Fruit fly (Drosophila melanogaster) whole organism, embryonic: ENCODE results near the gene Actn.
A peak's percentile ranks its signal among the peaks of the same experiment; 100 is the strongest.

ENCODE experiments used
- Antp ChIP-seq: fragments of 200-800 bp; sonication (Bioruptor generic); optimal IDR thresholded peaks from 3 replicates; lab custom pipeline; 2016; ENCODE audit warnings: missing biosample characterization, missing genetic modification characterization
- Atf-2 ChIP-seq: fragments of 200-800 bp; sonication (Bioruptor generic); optimal IDR thresholded peaks from 2 replicates; lab custom pipeline; 2016; ENCODE audit warnings: missing biosample characterization, missing genetic modification characterization
- Atf6 ChIP-seq: fragments of 200-800 bp; sonication (Bioruptor generic); IDR thresholded peaks from 2 replicates; pipeline ENCODE4 v1.3.6; 2022; ENCODE audit warnings: missing biosample characterization, missing genetic modification characterization
- Awh ChIP-seq: fragments of 200-800 bp; sonication (Bioruptor generic); IDR thresholded peaks from 2 replicates; pipeline ENCODE4, ENCODE4 v1.3.6; 2022; ENCODE audit warnings: missing biosample characterization, missing genetic modification characterization
- B-H2 ChIP-seq: fragments of 200-800 bp; sonication (Bioruptor generic); optimal IDR thresholded peaks from 2 replicates; lab custom pipeline; 2018; ENCODE audit warnings: missing biosample characterization, mild to moderate bottlenecking, missing genetic modification characterization
- CG11093 ChIP-seq: fragments of 200-800 bp; sonication (Bioruptor generic); IDR thresholded peaks from 3 replicates; pipeline ENCODE4 v1.3.6; 2022; ENCODE audit warnings: missing biosample characterization, missing genetic modification characterization
- CG11560 ChIP-seq: fragments of 200-800 bp; sonication (Bioruptor generic); IDR thresholded peaks from 3 replicates; pipeline ENCODE4 v1.3.6; 2022; ENCODE audit warnings: missing biosample characterization, missing genetic modification characterization
- CG12155 ChIP-seq: fragments of 200-800 bp; sonication (Bioruptor generic); optimal IDR thresholded peaks from 3 replicates; lab custom pipeline; 2016; ENCODE audit warnings: missing biosample characterization, missing genetic modification characterization
- CG13424 ChIP-seq: fragments of 200-800 bp; sonication (Bioruptor generic); optimal IDR thresholded peaks from 2 replicates; lab custom pipeline; 2019; ENCODE audit warnings: missing biosample characterization, mild to moderate bottlenecking, missing genetic modification characterization, moderate library complexity
- CG13624 ChIP-seq: fragments of 200-800 bp; sonication (Bioruptor generic); optimal IDR thresholded peaks from 2 replicates; lab custom pipeline; 2016; ENCODE audit warnings: missing biosample characterization, missing genetic modification characterization
- CG13894 ChIP-seq: fragments of 200-800 bp; sonication (Bioruptor generic); optimal IDR thresholded peaks from 3 replicates; lab custom pipeline; 2018; ENCODE audit warnings: missing biosample characterization, mild to moderate bottlenecking, missing genetic modification characterization, moderate library complexity
- CG14710 ChIP-seq: fragments of 200-800 bp; sonication (Bioruptor generic); optimal IDR thresholded peaks from 3 replicates; lab custom pipeline; 2019; ENCODE audit warnings: missing biosample characterization, mild to moderate bottlenecking, missing genetic modification characterization, moderate library complexity
- CG15073 ChIP-seq: fragments of 200-800 bp; sonication (Bioruptor generic); optimal IDR thresholded peaks from 2 replicates; lab custom pipeline; 2016; ENCODE audit warnings: missing biosample characterization, missing genetic modification characterization
- CG15601 ChIP-seq: fragments of 200-800 bp; sonication (Bioruptor generic); optimal IDR thresholded peaks from 3 replicates; lab custom pipeline; 2019; ENCODE audit warnings: missing biosample characterization, mild to moderate bottlenecking, missing genetic modification characterization, moderate library complexity
- CG18011 ChIP-seq: fragments of 200-800 bp; sonication (Bioruptor generic); optimal IDR thresholded peaks from 2 replicates; lab custom pipeline; 2017; ENCODE audit warnings: missing biosample characterization, missing genetic modification characterization, mild to moderate bottlenecking, moderate library complexity, missing genotype
- CG18262 ChIP-seq: fragments of 200-800 bp; optimal IDR thresholded peaks from 3 replicates; lab custom pipeline; 2019; ENCODE audit warnings: missing biosample characterization, mild to moderate bottlenecking, missing genetic modification characterization, moderate library complexity
- CG18619 ChIP-seq: fragments of 200-800 bp; sonication (Bioruptor generic); optimal IDR thresholded peaks from 3 replicates; lab custom pipeline; 2017; ENCODE audit warnings: missing biosample characterization, mild to moderate bottlenecking, missing genetic modification characterization
- CG30431 ChIP-seq: fragments of 200-800 bp; sonication (Bioruptor generic); optimal IDR thresholded peaks from 2 replicates; lab custom pipeline; 2017; ENCODE audit warnings: missing biosample characterization, missing genetic modification characterization
- CG32772 ChIP-seq: fragments of 200-800 bp; sonication (Bioruptor generic); IDR thresholded peaks from 2 replicates; pipeline ENCODE4 v1.3.6; 2022; ENCODE audit warnings: missing biosample characterization, missing genetic modification characterization
- CG3838 ChIP-seq: fragments of 200-800 bp; sonication (Bioruptor generic); optimal IDR thresholded peaks from 3 replicates; lab custom pipeline; 2016; ENCODE audit warnings: missing biosample characterization, missing genetic modification characterization
- CG4404 ChIP-seq: fragments of 200-800 bp; sonication (Bioruptor generic); IDR thresholded peaks from 2 replicates; pipeline ENCODE4 v1.3.6; 2022; ENCODE audit warnings: missing biosample characterization, missing genetic modification characterization
- CG4707 ChIP-seq: fragments of 200-800 bp; sonication (Bioruptor generic); optimal IDR thresholded peaks from 2 replicates; lab custom pipeline; 2018; ENCODE audit warnings: missing biosample characterization, mild to moderate bottlenecking, missing genetic modification characterization, moderate library complexity
- CG6683 ChIP-seq: fragments of 200-800 bp; sonication (Bioruptor generic); optimal IDR thresholded peaks from 2 replicates; lab custom pipeline; 2017; ENCODE audit warnings: missing biosample characterization, mild to moderate bottlenecking, missing genetic modification characterization, missing genetic modification reagents
- CG9727 ChIP-seq: fragments of 200-800 bp; sonication (Bioruptor generic); optimal IDR thresholded peaks from 3 replicates; lab custom pipeline; 2017; ENCODE audit warnings: missing biosample characterization, mild to moderate bottlenecking, missing genetic modification characterization
- D19B ChIP-seq: fragments of 200-800 bp; sonication (Bioruptor generic); optimal IDR thresholded peaks from 2 replicates; lab custom pipeline; 2017; ENCODE audit warnings: missing biosample characterization, mild to moderate bottlenecking, missing genetic modification characterization
- Dll ChIP-seq: fragments of 200-800 bp; sonication (Bioruptor generic); IDR thresholded peaks from 4 replicates; pipeline ENCODE4 v1.3.6; 2022; ENCODE audit warnings: missing biosample characterization, missing genetic modification characterization; ENCODE audit not compliant: partially characterized antibody
- GATAe ChIP-seq: fragments of 200-800 bp; sonication (Bioruptor generic); conservative IDR thresholded peaks from 2 replicates; pipeline ENCODE4 v1.3.6; 2022; ENCODE audit warnings: missing biosample characterization, missing genetic modification characterization
- H15 ChIP-seq: fragments of 200-800 bp; sonication (Bioruptor generic); IDR thresholded peaks from 3 replicates; pipeline ENCODE4 v1.3.6; 2022; ENCODE audit warnings: missing biosample characterization, missing genetic modification characterization
- Hr3 ChIP-seq: fragments of 200-800 bp; sonication (Bioruptor generic); optimal IDR thresholded peaks from 3 replicates; lab custom pipeline; 2016; ENCODE audit warnings: missing biosample characterization, missing genetic modification characterization
- Kr ChIP-seq: fragments of 200-800 bp; sonication (Bioruptor generic); optimal IDR thresholded peaks from 2 replicates; lab custom pipeline; 2017; ENCODE audit warnings: missing biosample characterization, mild to moderate bottlenecking, missing genetic modification characterization
- Lpt ChIP-seq: fragments of >200 bp; optimal IDR thresholded peaks from 2 replicates; lab custom pipeline; 2018; ENCODE audit warnings: missing biosample characterization, missing genetic modification characterization
- PHDP ChIP-seq: fragments of 200-800 bp; sonication (Bioruptor generic); optimal IDR thresholded peaks from 3 replicates; lab custom pipeline; 2018; ENCODE audit warnings: missing biosample characterization, mild to moderate bottlenecking, missing genetic modification characterization, moderate library complexity
- Ravus ChIP-seq: fragments of 200-800 bp; sonication (Bioruptor generic); IDR thresholded peaks from 2 replicates; pipeline ENCODE4 v1.3.6; 2022; ENCODE audit warnings: missing biosample characterization, missing genetic modification characterization
- Ssrp ChIP-seq: fragments of 200-800 bp; sonication (Bioruptor generic); optimal IDR thresholded peaks from 2 replicates; lab custom pipeline; 2018; ENCODE audit warnings: missing biosample characterization, mild to moderate bottlenecking, missing genetic modification characterization, moderate library complexity
- TFAM ChIP-seq: fragments of 200-800 bp; sonication (Bioruptor generic); optimal IDR thresholded peaks from 2 replicates; lab custom pipeline; 2017; ENCODE audit warnings: missing biosample characterization, missing genetic modification characterization, inconsistent platforms
- Tbp ChIP-seq: fragments of >200 bp; optimal IDR thresholded peaks from 2 replicates; lab custom pipeline; 2018; ENCODE audit warnings: missing biosample characterization, missing genetic modification characterization
- croc ChIP-seq: fragments of 200-800 bp; sonication (Bioruptor generic); conservative IDR thresholded peaks from 3 replicates; pipeline ENCODE4 v1.3.6; 2022; ENCODE audit warnings: missing biosample characterization, missing genetic modification characterization
- crp ChIP-seq, 2 experiments: fragments of 200-800 bp; sonication (Bioruptor generic); optimal IDR thresholded peaks; 2 replicates in 1 of 2; 3 replicates in 1 of 2; lab custom pipeline; 2017; ENCODE audit warnings: missing biosample characterization in 2 of 2, missing genetic modification characterization in 2 of 2, mild to moderate bottlenecking in 1 of 2, moderate library complexity in 1 of 2
- dmrt99B ChIP-seq: fragments of 200-800 bp; sonication (Bioruptor generic); optimal IDR thresholded peaks from 2 replicates; lab custom pipeline; 2018; ENCODE audit warnings: missing biosample characterization, mild to moderate bottlenecking, missing genetic modification characterization, moderate library complexity
- eve ChIP-seq, 2 experiments: fragments of >200 bp; optimal IDR thresholded peaks; 2 replicates each; lab custom pipeline; 2017; ENCODE audit warnings: missing biosample characterization in 2 of 2, missing genetic modification characterization in 2 of 2
- grau ChIP-seq: fragments of 200-800 bp; optimal IDR thresholded peaks from 3 replicates; lab custom pipeline; 2019; ENCODE audit warnings: missing biosample characterization, mild to moderate bottlenecking, missing genetic modification characterization, moderate library complexity
- grn ChIP-seq: fragments of 200-800 bp; sonication (Bioruptor generic); optimal IDR thresholded peaks from 3 replicates; lab custom pipeline; 2017; ENCODE audit warnings: missing biosample characterization, missing genetic modification characterization
- h ChIP-seq: fragments of >200 bp; optimal IDR thresholded peaks from 2 replicates; lab custom pipeline; 2017
- maf-S ChIP-seq: fragments of 200-800 bp; sonication (Bioruptor generic); optimal IDR thresholded peaks from 2 replicates; lab custom pipeline; 2016; ENCODE audit warnings: missing biosample characterization, missing genetic modification characterization
- slou ChIP-seq: fragments of 200-800 bp; sonication (Bioruptor generic); optimal IDR thresholded peaks from 3 replicates; lab custom pipeline; 2016; ENCODE audit warnings: missing biosample characterization, missing genetic modification characterization
- sna ChIP-seq: fragments of 200-800 bp; sonication (Bioruptor generic); IDR thresholded peaks from 2 replicates; pipeline ENCODE4 v1.3.6; 2022; ENCODE audit warnings: missing biosample characterization, missing genetic modification characterization; ENCODE audit not compliant: partially characterized antibody
- so ChIP-seq: fragments of 200-800 bp; sonication (Bioruptor generic); IDR thresholded peaks from 3 replicates; pipeline ENCODE4 v1.3.6; 2022; ENCODE audit warnings: missing biosample characterization, missing genetic modification characterization
- wek ChIP-seq: fragments of 200-800 bp; sonication (Bioruptor generic); optimal IDR thresholded peaks from 3 replicates; lab custom pipeline; 2018; ENCODE audit warnings: missing biosample characterization, mild to moderate bottlenecking, missing genetic modification characterization, moderate library complexity
- wor ChIP-seq: fragments of 200-800 bp; sonication (Bioruptor generic); IDR thresholded peaks from 2 replicates; pipeline ENCODE4 v1.3.6; 2022; ENCODE audit warnings: missing biosample characterization, missing genetic modification characterization

Gene Actn

dm6 chrX:2050070-2050899 lies 8.2 kb upstream of the Actn start, which contains the start of gene moody (continued):
- TF ChIP-seq grn (peak; percentile 100), D19B (GFP tag; lab: Kevin White, UChicago) (peak; percentile 92), Atf-2 (GFP tag; lab: Kevin White, UChicago) (peak; percentile 96), CG13424 (tag; lab: Kevin White, UChicago) (peak; percentile 97), Antp (GFP tag; lab: Kevin White, UChicago) (peak; percentile 99), Awh (GFP tag; lab: Robert Waterston, UW) (peak; percentile 98), Lpt (GFP tag; lab: Kevin White, UChicago) (no peak), slou (GFP tag; lab: Kevin White, UChicago) (peak; percentile 87), CG18619 (peak; percentile 97), CG6683 (GFP tag; lab: Kevin White, UChicago) (peak; percentile 94), CG32772 (GFP tag; lab: Robert Waterston, UW) (peak; percentile 98), CG15601 (tag; lab: Kevin White, UChicago) (peak; percentile 93), Ssrp (tag; lab: Kevin White, UChicago) (peak; percentile 84), wek (GFP tag; lab: Kevin White, UChicago) (peak; percentile 92), CG3838 (GFP tag; lab: Kevin White, UChicago) (peak; percentile 83), CG13894 (peak; percentile 97), maf-S (GFP tag; lab: Kevin White, UChicago) (peak; percentile 97), GATAe (GFP tag; lab: Robert Waterston, UW) (peak; percentile 88), CG12155 (GFP tag; lab: Kevin White, UChicago) (peak; percentile 97), grau (tag; lab: Kevin White, UChicago) (peak; percentile 95), CG30431 (GFP tag; lab: Kevin White, UChicago) (peak; percentile 95), CG4707 (GFP tag; lab: Kevin White, UChicago) (peak; percentile 87), eve (GFP tag; optimal IDR thresholded peaks at IDR 0.05; lab: Kevin White, UChicago) (no peak), Atf6 (peak; percentile 98), H15 (GFP tag; lab: Robert Waterston, UW) (peak; percentile 98), CG18262 (tag; lab: Kevin White, UChicago) (peak; percentile 89), wor (GFP tag; lab: Robert Waterston, UW) (peak; percentile 88), CG18011 (GFP tag; lab: Kevin White, UChicago) (peak; percentile 90), Kr (GFP tag; lab: Kevin White, UChicago) (no peak), PHDP (tag; lab: Kevin White, UChicago) (peak; percentile 97), CG4404 (GFP tag; lab: Robert Waterston, UW) (peak; percentile 93), CG15073 (GFP tag; lab: Kevin White, UChicago) (peak; percentile 69), Hr3 (peak; percentile 93), CG13624 (peak; percentile 98), B-H2 (GFP tag; lab: Kevin White, UChicago) (peak; percentile 99), CG9727 (GFP tag; lab: Kevin White, UChicago) (peak; percentile 91), CG14710 (tag; lab: Kevin White, UChicago) (peak; percentile 79), Ravus (GFP tag; lab: Robert Waterston, UW) (peak; percentile 91), h (lab: Kevin White, UChicago) (no peak), so (GFP tag; lab: Robert Waterston, UW) (peak; percentile 98), TFAM (peak; percentile 66), dmrt99B (tag; lab: Kevin White, UChicago) (peak; percentile 95), CG11093 (GFP tag; lab: Robert Waterston, UW) (peak; percentile 97), Dll (peak; percentile 54; the same call in 2 of the 4 replicates), Tbp (GFP tag; lab: Kevin White, UChicago) (no peak), croc (GFP tag; lab: Robert Waterston, UW) (peak; percentile 90), crp (GFP tag; optimal IDR thresholded peaks at IDR 0.05; lab: Kevin White, UChicago) (peak in 1 of 2 experiments; percentile 66), sna (GFP tag; lab: Robert Waterston, UW) (0 out of 2 replicates have a peak, but pooled peaks have one; percentile 17), CG11560 (tag; lab: Robert Waterston, UW) (peak; percentile 90)
